Worm (Caenorhabditis elegans) whole organism, L4/young adult: Measurements from ENCODE around the gene srt-6.

ENCODE experiments used
- dao-5 ChIP-seq: sonication (generic microtip); optimal IDR thresholded peaks from 2 replicates; lab custom pipeline; 2016; ENCODE audit warnings: missing genotype, missing genetic modification characterization, moderate library complexity, missing compliant biosample characterization
- him-1 ChIP-seq: sonication (generic microtip); optimal IDR thresholded peaks from 2 replicates; lab custom pipeline; 2016; ENCODE audit warnings: missing genotype, missing genetic modification reagents, missing genetic modification characterization, missing compliant biosample characterization

DNA sequence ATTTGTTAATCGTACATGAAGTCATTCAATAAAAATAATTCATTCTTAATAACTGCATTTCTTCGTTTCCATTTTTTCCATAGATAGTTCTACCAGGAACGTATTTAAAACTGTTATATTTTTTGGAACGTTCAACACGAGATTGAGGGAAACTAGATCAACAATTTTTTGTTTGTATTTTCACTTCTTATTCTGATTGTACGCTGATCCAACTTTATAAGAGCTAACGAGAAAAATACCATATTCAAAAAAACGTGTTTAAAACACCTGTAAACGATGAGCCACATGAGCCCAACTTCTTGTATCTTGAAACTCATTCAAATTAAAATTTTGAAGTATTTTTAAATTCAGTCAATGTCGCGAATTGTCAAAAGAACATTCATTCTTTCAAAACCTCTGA is 8.0 kb upstream of the srt-6 start:
- TF ChIP-seq dao-5 (no peak), him-1 (tag; lab: Kevin White, UChicago) (no peak)
